Fruit fly (Drosophila melanogaster): ENCODE measurements around the gene Atu.

The Atu gene

dm6 chr3R:5622985-5623630 lies 9.9 kb downstream of the Atu start:
- TF ChIP-seq CG1620 (GFP tag; optimal IDR thresholded peaks at IDR 0.05) (peak; percentile 95), bab1 (GFP tag; optimal IDR thresholded peaks at IDR 0.05) (peak; percentile 68), CG7045 (GFP tag; optimal IDR thresholded peaks at IDR 0.05) (peak; percentile 91), tj (GFP tag; optimal IDR thresholded peaks at IDR 0.05) (peak; percentile 41), Crg-1 (GFP tag; optimal IDR thresholded peaks at IDR 0.05) (peak; percentile 98), toe (GFP tag; optimal IDR thresholded peaks at IDR 0.05) (peak; percentile 93), Mnt (GFP tag; optimal IDR thresholded peaks at IDR 0.05) (peak; percentile 93), kay (GFP tag; ENCODE audit: borderline replicate concordance) (no peak), CG14711 (tag; optimal IDR thresholded peaks at IDR 0.05) (peak; percentile 79), ovo (GFP tag; optimal IDR thresholded peaks at IDR 0.05) (peak; percentile 99), CG11617 (GFP tag; optimal IDR thresholded peaks at IDR 0.05) (peak; percentile 87), CG5204 (GFP tag; optimal IDR thresholded peaks at IDR 0.05) (peak; percentile 83), CG33017 (tag; optimal IDR thresholded peaks at IDR 0.05) (peak; percentile 81), Hr96 (GFP tag; optimal IDR thresholded peaks at IDR 0.05) (peak; percentile 87), pad (GFP tag; optimal IDR thresholded peaks at IDR 0.05) (peak; percentile 96), CG12768 (GFP tag; optimal IDR thresholded peaks at IDR 0.05) (peak; percentile 96), cnc (optimal IDR thresholded peaks at IDR 0.05) (no peak), Clk (GFP tag; optimal IDR thresholded peaks at IDR 0.05) (peak; percentile 85), CG7101 (tag; optimal IDR thresholded peaks at IDR 0.05) (peak; percentile 91), cic (GFP tag; optimal IDR thresholded peaks at IDR 0.05) (peak; percentile 96)

DNA sequence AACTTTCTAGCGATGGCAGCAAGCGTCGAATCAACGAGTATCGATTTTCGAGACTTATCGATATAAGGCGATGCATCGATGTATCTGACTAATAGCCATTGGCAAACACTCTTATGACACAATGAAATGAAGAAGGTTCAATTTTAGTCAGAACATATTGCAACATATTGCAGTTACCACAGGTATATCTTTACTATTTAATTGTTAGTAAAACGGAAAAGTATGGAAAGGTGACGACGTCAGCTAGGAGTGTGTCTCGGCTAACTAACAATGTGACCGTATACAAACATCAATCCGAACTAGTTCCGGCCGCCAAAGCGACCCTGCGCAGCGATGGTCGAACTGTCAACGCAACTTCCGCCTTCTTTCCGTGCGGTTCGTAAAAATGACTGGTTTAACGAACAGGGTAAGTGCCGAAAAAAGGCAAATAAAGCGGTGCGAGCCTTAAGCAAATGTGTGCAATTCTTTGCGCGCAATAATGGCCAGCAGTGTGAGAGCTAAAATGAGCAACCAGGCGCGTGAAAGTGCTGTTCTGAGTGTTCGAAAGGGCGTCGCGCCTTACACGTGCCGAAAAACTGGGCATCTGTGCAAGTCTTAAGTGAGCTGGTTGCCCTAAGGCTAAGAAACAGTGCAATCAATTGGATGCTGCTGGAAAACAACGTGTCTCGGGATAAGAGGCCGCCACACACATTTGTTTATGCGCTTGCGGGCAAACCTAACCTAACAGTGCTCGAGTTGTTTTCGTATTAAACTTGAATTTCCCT lies 11.1 kb downstream of the Atu start, which contains the start of the genes Dph4, Spec2 and RpL13A:
Gene Dph4 (minus strand): TSS at position 11 of the 764 bp plus-strand sequence.
Gene Spec2 (minus strand): TSS at position 11 of the 764 bp plus-strand sequence.
Gene RpL13A (plus strand): TSS at position 360 of the 764 bp plus-strand sequence.
- no peak for TF ChIP-seq cnc (optimal IDR thresholded peaks at IDR 0.05)
- peak; percentile 97 for TF ChIP-seq CG1620 (GFP tag; optimal IDR thresholded peaks at IDR 0.05)
- TF ChIP-seq pad (GFP tag; optimal IDR thresholded peaks at IDR 0.05): peak; percentile 85
- TF ChIP-seq CG5204 (GFP tag; optimal IDR thresholded peaks at IDR 0.05): no peak
- TF ChIP-seq CG12768 (GFP tag; optimal IDR thresholded peaks at IDR 0.05): peak; percentile 95
- peak; percentile 90 for TF ChIP-seq CG33017 (tag; optimal IDR thresholded peaks at IDR 0.05)
- TF ChIP-seq cic (GFP tag; optimal IDR thresholded peaks at IDR 0.05): peak; percentile 72
- TF ChIP-seq tj (GFP tag; optimal IDR thresholded peaks at IDR 0.05): peak; percentile 88
- no peak for TF ChIP-seq Hr96 (GFP tag; optimal IDR thresholded peaks at IDR 0.05)
- TF ChIP-seq CG14711 (tag; optimal IDR thresholded peaks at IDR 0.05): peak; percentile 73
- TF ChIP-seq toe (GFP tag; optimal IDR thresholded peaks at IDR 0.05): no peak
- peak; percentile 98 for TF ChIP-seq Crg-1 (GFP tag; optimal IDR thresholded peaks at IDR 0.05)
- TF ChIP-seq kay (GFP tag; ENCODE audit: borderline replicate concordance): no peak
- peak; percentile 94 for TF ChIP-seq ovo (GFP tag; optimal IDR thresholded peaks at IDR 0.05)
- peak; percentile 95 for TF ChIP-seq Mnt (GFP tag; optimal IDR thresholded peaks at IDR 0.05)
- peak; percentile 94 for TF ChIP-seq CG7045 (GFP tag; optimal IDR thresholded peaks at IDR 0.05)
- TF ChIP-seq bab1 (GFP tag; optimal IDR thresholded peaks at IDR 0.05): peak; percentile 92
- peak; percentile 98 for TF ChIP-seq CG11617 (GFP tag; optimal IDR thresholded peaks at IDR 0.05)
- TF ChIP-seq CG7101 (tag; optimal IDR thresholded peaks at IDR 0.05): peak; percentile 96
- TF ChIP-seq Clk (GFP tag; optimal IDR thresholded peaks at IDR 0.05): peak; percentile 85

DNA sequence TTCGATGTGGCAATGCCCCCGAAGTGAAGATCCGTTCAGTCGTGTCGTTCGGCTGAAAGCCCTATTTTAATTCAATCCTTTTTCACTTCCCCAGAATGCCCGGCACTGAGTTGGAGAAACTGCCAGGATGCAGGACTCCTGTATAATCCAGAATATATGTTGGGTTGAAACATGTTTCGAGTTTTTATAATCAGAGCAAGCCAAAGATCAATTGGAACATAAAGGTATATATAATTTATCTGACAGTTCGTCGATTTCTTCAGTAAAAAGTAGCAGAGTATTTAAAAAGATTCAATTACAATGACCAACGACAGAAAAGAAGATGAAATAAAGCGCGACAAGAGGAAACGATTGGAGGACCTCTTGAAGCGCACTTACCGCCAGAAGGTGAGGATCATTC lies 14.4 kb downstream of the Atu start, which contains the start of gene CG31551:
Gene CG31551 (plus strand): TSS at position 301 of the 400 bp plus-strand sequence.
- no peak for TF ChIP-seq CG14711 (tag; optimal IDR thresholded peaks at IDR 0.05)
- TF ChIP-seq CG7101 (tag; optimal IDR thresholded peaks at IDR 0.05): no peak
- no peak for TF ChIP-seq bab1 (GFP tag; optimal IDR thresholded peaks at IDR 0.05)
- no peak for TF ChIP-seq CG33017 (tag; optimal IDR thresholded peaks at IDR 0.05)
- no peak for TF ChIP-seq pad (GFP tag; optimal IDR thresholded peaks at IDR 0.05)
- no peak for TF ChIP-seq Mnt (GFP tag; optimal IDR thresholded peaks at IDR 0.05)
- TF ChIP-seq CG1620 (GFP tag; optimal IDR thresholded peaks at IDR 0.05): no peak
- TF ChIP-seq CG7045 (GFP tag; optimal IDR thresholded peaks at IDR 0.05): no peak
- no peak for TF ChIP-seq CG12768 (GFP tag; optimal IDR thresholded peaks at IDR 0.05)
- TF ChIP-seq Hr96 (GFP tag; optimal IDR thresholded peaks at IDR 0.05): no peak

DNA sequence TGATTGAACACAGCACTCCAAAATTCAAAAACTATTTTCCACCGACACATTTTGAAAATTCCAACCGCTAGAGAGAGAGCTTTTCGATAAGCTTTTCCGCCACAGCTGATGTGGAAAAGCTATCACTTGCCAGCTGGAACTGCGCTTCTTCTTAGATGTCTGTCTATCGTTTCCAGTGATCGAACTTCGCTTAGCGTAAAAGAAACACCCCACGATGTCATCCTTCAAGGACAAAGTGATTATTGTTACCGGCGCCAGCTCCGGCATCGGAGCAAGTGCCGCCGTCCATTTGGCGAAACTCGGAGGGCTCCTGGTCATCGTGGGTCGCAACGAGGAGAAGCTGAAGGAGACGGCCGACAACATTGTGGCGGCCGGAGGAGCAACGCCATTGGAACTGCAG lies 19.0 kb downstream of the Atu start, which contains the start of gene CG31549:
Gene CG31549 (plus strand): TSS at position 11 of the 400 bp plus-strand sequence.
- no peak for TF ChIP-seq tj (GFP tag; optimal IDR thresholded peaks at IDR 0.05)
- TF ChIP-seq CG7045 (GFP tag; optimal IDR thresholded peaks at IDR 0.05): no peak
- TF ChIP-seq CG7101 (tag; optimal IDR thresholded peaks at IDR 0.05): no peak
- TF ChIP-seq CG14711 (tag; optimal IDR thresholded peaks at IDR 0.05): no peak
- no peak for TF ChIP-seq toe (GFP tag; optimal IDR thresholded peaks at IDR 0.05)
- TF ChIP-seq kay (GFP tag; ENCODE audit: borderline replicate concordance): no peak
- TF ChIP-seq bab1 (GFP tag; optimal IDR thresholded peaks at IDR 0.05): peak; percentile 17
- TF ChIP-seq CG12768 (GFP tag; optimal IDR thresholded peaks at IDR 0.05): no peak
- TF ChIP-seq cic (GFP tag; optimal IDR thresholded peaks at IDR 0.05): peak; percentile 43
- no peak for TF ChIP-seq CG11617 (GFP tag; optimal IDR thresholded peaks at IDR 0.05)
- no peak for TF ChIP-seq Crg-1 (GFP tag; optimal IDR thresholded peaks at IDR 0.05)
- no peak for TF ChIP-seq Mnt (GFP tag; optimal IDR thresholded peaks at IDR 0.05)
- no peak for TF ChIP-seq ovo (GFP tag; optimal IDR thresholded peaks at IDR 0.05)
- TF ChIP-seq cnc (optimal IDR thresholded peaks at IDR 0.05): no peak
- no peak for TF ChIP-seq CG33017 (tag; optimal IDR thresholded peaks at IDR 0.05)

- TF ChIP-seq bab1 (GFP tag; optimal IDR thresholded peaks at IDR 0.05) (peak; percentile 34), Hr96 (GFP tag; optimal IDR thresholded peaks at IDR 0.05) (no peak), cic (GFP tag; optimal IDR thresholded peaks at IDR 0.05) (peak; percentile 61), CG1620 (GFP tag; optimal IDR thresholded peaks at IDR 0.05) (no peak), CG7101 (tag; optimal IDR thresholded peaks at IDR 0.05) (peak; percentile 23), pad (GFP tag; optimal IDR thresholded peaks at IDR 0.05) (no peak), Crg-1 (GFP tag; optimal IDR thresholded peaks at IDR 0.05) (peak; percentile 12), Mnt (GFP tag; optimal IDR thresholded peaks at IDR 0.05) (no peak), CG11617 (GFP tag; optimal IDR thresholded peaks at IDR 0.05) (peak; percentile 36)
These were observed 20.3 kb downstream of the Atu start, which contains the start of gene CG12171 for dm6 chr3R:5633437-5633836. Gene CG12171, plus strand, starts transcription at chr3R:5633627.

Data from whole organism, adult.